Worm (Caenorhabditis elegans) whole organism, L1 larva: ENCODE data around the gene M02E1.1.
"Not testable (repeated sequence)": the region's sequence is repeated elsewhere in the genome, so short reads cannot be mapped to it uniquely, and the experiment has no call there.

Source experiments
- F16B12.6 ChIP-seq: fragments of 150-350 bp; optimal IDR thresholded peaks from 2 replicates; lab custom pipeline; 2014; ENCODE audit warnings: missing biosample characterization, missing genetic modification characterization
- alr-1 ChIP-seq: fragments of 200-800 bp; sonication (Bioruptor generic); optimal IDR thresholded peaks from 2 replicates; lab custom pipeline; 2018; ENCODE audit warnings: borderline replicate concordance, mild to moderate bottlenecking, missing genetic modification characterization, missing compliant biosample characterization
- aly-2 ChIP-seq: fragments of 150-350 bp; optimal IDR thresholded peaks from 2 replicates; lab custom pipeline; 2014; ENCODE audit warnings: missing biosample characterization, missing genetic modification characterization
- blmp-1 ChIP-seq: fragments of 150-350 bp; optimal IDR thresholded peaks from 2 replicates; lab custom pipeline; 2014; ENCODE audit warnings: missing biosample characterization, missing genetic modification characterization
- ceh-82 ChIP-seq, 3 experiments: fragments of 150-350 bp in 1 of 3; sonication (generic microtip) in 2 of 3; optimal IDR thresholded peaks; 2 replicates each; lab custom pipeline; 2014 to 2017; ENCODE audit warnings: missing biosample characterization in 3 of 3, missing genetic modification characterization in 3 of 3
- ces-1 ChIP-seq: fragments of 150-350 bp; optimal IDR thresholded peaks from 2 replicates; lab custom pipeline; 2014; ENCODE audit warnings: missing biosample characterization, missing genetic modification reagents, missing genetic modification characterization
- efl-1 ChIP-seq, 4 experiments: fragments of 150-350 bp; optimal IDR thresholded peaks in 3 of 4; peaks in 1 of 4; 1 replicate in 1 of 4; 2 replicates in 3 of 4; lab custom pipeline; 2014; ENCODE audit warnings: missing biosample characterization in 2 of 4, missing genetic modification characterization in 2 of 4, missing genetic modification reagents in 2 of 4
- efl-3 ChIP-seq: fragments of 200-800 bp; sonication (Bioruptor generic); optimal IDR thresholded peaks from 2 replicates; lab custom pipeline; 2018; ENCODE audit warnings: mild to moderate bottlenecking, missing genetic modification characterization, missing compliant biosample characterization
- ets-5 ChIP-seq: fragments of 200-800 bp; sonication (Bioruptor generic); IDR thresholded peaks from 2 replicates; pipeline ENCODE4 v1.3.6; 2022; ENCODE audit warnings: missing genetic modification characterization, missing compliant biosample characterization
- fkh-10 ChIP-seq: sonication (generic microtip); optimal IDR thresholded peaks from 2 replicates; lab custom pipeline; 2017; ENCODE audit warnings: missing biosample characterization, missing genetic modification reagents, missing genetic modification characterization
- fkh-8 ChIP-seq: sonication (generic microtip); optimal IDR thresholded peaks from 2 replicates; lab custom pipeline; 2016; ENCODE audit warnings: mild to moderate bottlenecking, missing genetic modification characterization, missing compliant biosample characterization
- grh-1 ChIP-seq: fragments of 200-800 bp; sonication (Bioruptor generic); IDR thresholded peaks from 2 replicates; pipeline ENCODE4 v1.3.6; 2022; ENCODE audit warnings: missing genetic modification reagents, missing genetic modification characterization, missing compliant biosample characterization
- hlh-4 ChIP-seq: sonication (generic microtip); optimal IDR thresholded peaks from 2 replicates; lab custom pipeline; 2016; ENCODE audit warnings: mild to moderate bottlenecking, missing genetic modification characterization, missing compliant biosample characterization
- irx-1 ChIP-seq: sonication (generic microtip); optimal IDR thresholded peaks from 2 replicates; lab custom pipeline; 2016; ENCODE audit warnings: missing genetic modification characterization, missing compliant biosample characterization
- isw-1 ChIP-seq: fragments of 200-800 bp; sonication (Bioruptor generic); IDR thresholded peaks from 2 replicates; pipeline ENCODE4 v1.3.6; 2022; ENCODE audit warnings: missing genetic modification characterization, missing compliant biosample characterization
- lin-13 ChIP-seq: fragments of 150-350 bp; optimal IDR thresholded peaks from 2 replicates; lab custom pipeline; 2014; ENCODE audit warnings: missing biosample characterization, missing genetic modification reagents, missing genetic modification characterization
- lin-14 ChIP-seq: fragments of 200-800 bp; sonication (Bioruptor generic); optimal IDR thresholded peaks from 2 replicates; lab custom pipeline; 2018; ENCODE audit warnings: mild to moderate bottlenecking, missing genetic modification characterization, moderate library complexity, missing compliant biosample characterization
- lin-15B ChIP-seq: fragments of 150-350 bp; sonication (generic microtip); optimal IDR thresholded peaks from 3 replicates; lab custom pipeline; 2014; ENCODE audit warnings: missing biosample characterization, missing genetic modification characterization
- lin-35 ChIP-seq, 2 experiments: fragments of 150-350 bp; optimal IDR thresholded peaks; 2 replicates each; lab custom pipeline; 2014; ENCODE audit warnings: missing biosample characterization in 2 of 2, missing genetic modification characterization in 2 of 2, missing genetic modification reagents in 2 of 2
- lsy-2 ChIP-seq, 2 experiments: fragments of 150-350 bp; optimal IDR thresholded peaks; 2 replicates each; lab custom pipeline; 2014; ENCODE audit warnings: missing biosample characterization in 2 of 2, missing genetic modification characterization in 2 of 2
- mdl-1 ChIP-seq, 2 experiments: fragments of 150-350 bp; optimal IDR thresholded peaks; 2 replicates each; lab custom pipeline; 2014 to 2017; ENCODE audit warnings: missing biosample characterization in 2 of 2, missing genetic modification characterization in 2 of 2, inconsistent platforms in 1 of 2
- mef-2 ChIP-seq: fragments of 150-350 bp; optimal IDR thresholded peaks from 2 replicates; lab custom pipeline; 2014; ENCODE audit warnings: missing biosample characterization, missing genetic modification characterization
- mep-1 ChIP-seq: fragments of 150-350 bp; optimal IDR thresholded peaks from 2 replicates; lab custom pipeline; 2014; ENCODE audit warnings: missing biosample characterization, missing genetic modification characterization
- nhr-19 ChIP-seq: fragments of 200-800 bp; sonication (Bioruptor generic); conservative IDR thresholded peaks from 2 replicates; pipeline ENCODE4 v1.3.6; 2022; ENCODE audit warnings: missing genetic modification characterization, missing compliant biosample characterization
- nhr-20 ChIP-seq: sonication (generic microtip); optimal IDR thresholded peaks from 2 replicates; lab custom pipeline; 2016; ENCODE audit warnings: mild to moderate bottlenecking, missing genetic modification characterization, missing compliant biosample characterization
- nhr-28 ChIP-seq: fragments of 150-350 bp; optimal IDR thresholded peaks from 2 replicates; lab custom pipeline; 2014; ENCODE audit warnings: missing biosample characterization, missing genetic modification characterization
- nhr-47 ChIP-seq: sonication (generic microtip); optimal IDR thresholded peaks from 2 replicates; lab custom pipeline; 2016; ENCODE audit warnings: mild to moderate bottlenecking, missing genetic modification characterization, moderate library complexity, missing compliant biosample characterization
- nhr-71 ChIP-seq: sonication (generic microtip); optimal IDR thresholded peaks from 2 replicates; lab custom pipeline; 2016; ENCODE audit warnings: mild to moderate bottlenecking, missing genetic modification characterization, moderate library complexity, missing compliant biosample characterization
- pax-3 ChIP-seq: fragments of 200-800 bp; sonication (Bioruptor generic); optimal IDR thresholded peaks from 2 replicates; lab custom pipeline; 2018; ENCODE audit warnings: mild to moderate bottlenecking, missing genetic modification characterization, moderate library complexity, missing compliant biosample characterization
- snu-23 ChIP-seq: sonication (generic microtip); optimal IDR thresholded peaks from 2 replicates; lab custom pipeline; 2016; ENCODE audit warnings: missing genetic modification characterization, missing compliant biosample characterization
- sptf-1 ChIP-seq: fragments of 150-350 bp; optimal IDR thresholded peaks from 2 replicates; lab custom pipeline; 2014; ENCODE audit warnings: missing biosample characterization, missing genetic modification characterization
- sup-37 ChIP-seq: fragments of 200-800 bp; sonication (Bioruptor generic); optimal IDR thresholded peaks from 2 replicates; lab custom pipeline; 2018; ENCODE audit warnings: mild to moderate bottlenecking, missing genetic modification characterization, missing compliant biosample characterization
- swsn-7 ChIP-seq: sonication (generic microtip); optimal IDR thresholded peaks from 2 replicates; lab custom pipeline; 2016; ENCODE audit warnings: missing genetic modification characterization, missing compliant biosample characterization
- tbx-2 ChIP-seq: sonication (generic microtip); optimal IDR thresholded peaks from 2 replicates; lab custom pipeline; 2016; ENCODE audit warnings: missing genetic modification characterization, missing compliant biosample characterization
- tlp-1 ChIP-seq: fragments of 150-350 bp; optimal IDR thresholded peaks from 2 replicates; lab custom pipeline; 2014; ENCODE audit warnings: missing biosample characterization, missing genetic modification characterization
- unc-130 ChIP-seq: fragments of 150-350 bp; optimal IDR thresholded peaks from 2 replicates; lab custom pipeline; 2017; ENCODE audit warnings: missing biosample characterization, missing genetic modification characterization, inconsistent platforms
- vab-15 ChIP-seq: sonication (generic microtip); optimal IDR thresholded peaks from 2 replicates; lab custom pipeline; 2017; ENCODE audit warnings: missing genotype, mild to moderate bottlenecking, missing genetic modification characterization, missing compliant biosample characterization
- xbp-1 ChIP-seq: sonication (generic microtip); optimal IDR thresholded peaks from 2 replicates; lab custom pipeline; 2016; ENCODE audit warnings: missing genetic modification characterization, missing compliant biosample characterization
- ztf-4 ChIP-seq: fragments of 150-350 bp; optimal IDR thresholded peaks from 2 replicates; lab custom pipeline; 2014; ENCODE audit warnings: missing biosample characterization, missing genetic modification characterization

M02E1.1 gene

DNA sequence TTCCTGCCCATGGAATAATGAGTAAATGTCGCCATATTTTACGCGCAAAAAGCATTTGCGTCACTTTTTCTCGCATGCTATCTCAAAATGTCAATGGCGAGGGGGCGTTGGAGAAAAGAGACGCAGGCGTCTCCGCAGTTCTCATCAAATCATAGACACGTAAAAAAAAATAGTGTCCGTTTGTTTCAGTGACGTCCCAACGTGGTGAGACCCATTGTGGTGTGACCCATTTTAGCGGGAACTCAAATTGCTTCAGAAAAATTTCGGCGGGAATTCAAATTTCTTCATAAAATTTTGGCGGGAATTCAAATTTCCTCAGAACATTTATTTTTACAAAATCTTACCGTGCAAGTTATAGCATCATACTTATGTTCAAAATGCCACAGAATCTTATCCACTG lies 17.9 kb downstream of the M02E1.1 start:
- TF ChIP-seq irx-1, result no peak
- no peak for TF ChIP-seq xbp-1 (tag; lab: Kevin White, UChicago)
- TF ChIP-seq grh-1 (GFP tag; lab: Robert Waterston, UW), result no peak
- peak in 1 of 2 experiments; percentile 29 for TF ChIP-seq lin-35 (GFP tag; optimal IDR thresholded peaks at IDR 0.05; lab: Kevin White, UChicago)
- no peak for TF ChIP-seq tbx-2 (tag; lab: Kevin White, UChicago)
- no peak for TF ChIP-seq ztf-4
- TF ChIP-seq lin-15B (tag; lab: Kevin White, UChicago), result peak; percentile 3
- no peak for TF ChIP-seq efl-1 (optimal IDR thresholded peaks at IDR 0.05; lab: Kevin White, UChicago)
- TF ChIP-seq efl-1 (GFP tag; optimal IDR thresholded peaks at IDR 0.05 in 1 of 2; lab: Kevin White, UChicago), result peak; percentile 26 to 91
- TF ChIP-seq blmp-1 (tag; lab: Kevin White, UChicago), result no peak
- TF ChIP-seq mef-2 (tag; lab: Kevin White, UChicago), result no peak
- no peak for TF ChIP-seq nhr-20 (tag; lab: Kevin White, UChicago)
- TF ChIP-seq alr-1 (tag; lab: Kevin White, UChicago), result no peak

DNA sequence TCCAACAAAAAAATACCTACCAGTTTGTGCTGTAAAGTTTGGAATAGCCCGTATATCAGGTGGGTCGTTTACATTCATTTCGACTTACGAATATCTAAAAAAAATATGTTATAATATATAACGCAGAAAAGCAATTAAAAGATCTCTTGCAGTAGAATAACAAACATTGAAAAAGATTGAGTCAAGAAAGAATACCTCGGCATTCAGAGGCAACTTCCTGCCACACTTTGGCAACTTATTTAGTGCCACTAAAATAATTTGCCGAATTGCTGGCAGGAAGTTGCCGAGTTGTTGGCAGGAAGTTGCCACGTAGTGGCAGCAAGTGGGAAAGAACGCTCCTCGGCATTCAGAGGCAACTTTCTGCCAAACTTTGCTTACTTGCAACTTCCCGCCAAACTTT lies 21.2 kb downstream of the M02E1.1 start, which contains the start of gene C04E7.3:
TSS of gene C04E7.3 (minus strand) at position 101 of the 400 bp plus-strand sequence.
- not testable (repeated sequence) for TF ChIP-seq lin-13 (GFP tag; lab: Kevin White, UChicago); sup-37; mdl-1 (tag; optimal IDR thresholded peaks at IDR 0.05; lab: Kevin White, UChicago)

DNA sequence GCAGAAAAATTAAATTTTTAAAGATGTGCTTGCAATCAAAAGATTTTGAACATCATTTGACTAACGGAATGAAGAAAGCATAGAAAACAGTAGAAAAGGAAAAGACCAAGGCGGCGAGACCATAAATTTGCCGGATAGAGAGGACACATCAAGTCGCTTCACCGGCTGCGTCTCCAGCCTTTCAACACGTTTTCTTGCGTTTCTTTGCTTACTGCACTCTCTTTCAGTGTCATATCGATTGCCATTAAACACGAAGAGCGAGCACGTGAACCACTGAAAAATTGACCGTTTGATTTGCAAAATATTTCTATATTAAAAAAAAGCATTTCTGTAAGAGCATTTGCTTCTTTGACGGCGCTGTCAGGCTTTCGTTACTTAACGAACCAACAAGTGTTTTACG lies 22.2 kb downstream of the M02E1.1 start:
- TF ChIP-seq nhr-47, result peak; percentile 24
- no peak for TF ChIP-seq sptf-1 (tag; lab: Kevin White, UChicago)
- TF ChIP-seq fkh-10, result no peak
- no peak for TF ChIP-seq fkh-8 (tag; lab: Kevin White, UChicago)
- TF ChIP-seq pax-3 (tag; lab: Kevin White, UChicago), result no peak
- TF ChIP-seq tlp-1 (tag; lab: Kevin White, UChicago), result no peak
- no peak for TF ChIP-seq nhr-28 (tag; lab: Kevin White, UChicago)
- TF ChIP-seq efl-3, result no peak
- no peak for TF ChIP-seq unc-130 (tag; lab: Kevin White, UChicago)
- peak; percentile 31 for TF ChIP-seq mep-1 (tag; lab: Kevin White, UChicago)
- TF ChIP-seq aly-2 (tag; lab: Kevin White, UChicago), result no peak
- no peak for TF ChIP-seq F16B12.6 (tag; lab: Kevin White, UChicago)
- TF ChIP-seq lsy-2 (tag; optimal IDR thresholded peaks at IDR 0.05; lab: Kevin White, UChicago), result peak; percentile 9 to 39
- TF ChIP-seq lin-35 (GFP tag; optimal IDR thresholded peaks at IDR 0.05; lab: Kevin White, UChicago), result peak; percentile 34 to 51
- TF ChIP-seq nhr-71 (tag; lab: Kevin White, UChicago), result peak; percentile 20
- TF ChIP-seq ets-5 (GFP tag; lab: Robert Waterston, UW), result no peak
- TF ChIP-seq efl-1 (optimal IDR thresholded peaks at IDR 0.05; lab: Kevin White, UChicago), result peak in 1 of 2 experiments; percentile 16
- no peak for TF ChIP-seq efl-1 (GFP tag; optimal IDR thresholded peaks at IDR 0.05 in 1 of 2; lab: Kevin White, UChicago)
- TF ChIP-seq snu-23, result peak; percentile 51
- 0 out of 2 replicates have a peak, but pooled peaks have one; percentile 24 for TF ChIP-seq nhr-19 (GFP tag; lab: Robert Waterston, UW)
- TF ChIP-seq mdl-1 (tag; optimal IDR thresholded peaks at IDR 0.05; lab: Kevin White, UChicago), result peak in 1 of 2 experiments; percentile 68
- TF ChIP-seq sup-37, result no peak
- no peak for TF ChIP-seq irx-1
- no peak for TF ChIP-seq vab-15 (tag; lab: Kevin White, UChicago)
- TF ChIP-seq hlh-4 (tag; lab: Kevin White, UChicago), result no peak
- peak; percentile 2 for TF ChIP-seq swsn-7
- no peak for TF ChIP-seq ces-1 (GFP tag; lab: Kevin White, UChicago)
- TF ChIP-seq isw-1 (GFP tag; lab: Robert Waterston, UW), result no peak
- peak; percentile 34 for TF ChIP-seq blmp-1 (tag; lab: Kevin White, UChicago)
- peak in 1 of 3 experiments; percentile 37 for TF ChIP-seq ceh-82 (tag; optimal IDR thresholded peaks at IDR 0.05; lab: Kevin White, UChicago)
- TF ChIP-seq tbx-2 (tag; lab: Kevin White, UChicago), result peak; percentile 10
- TF ChIP-seq lin-14 (GFP tag; lab: Kevin White, UChicago), result peak; percentile 58
- no peak for TF ChIP-seq ztf-4
- TF ChIP-seq, all 84 proteins: peak for 14
